Worm (Caenorhabditis elegans) whole organism, late embryonic: ENCODE measurements around the gene cyp-33A1.

Experiments
- ceh-30 ChIP-seq: fragments of 150-350 bp; optimal IDR thresholded peaks from 2 replicates; lab custom pipeline; 2014; ENCODE audit warnings: missing biosample characterization, missing genetic modification characterization
- ceh-9 ChIP-seq: sonication (generic microtip); optimal IDR thresholded peaks from 2 replicates; lab custom pipeline; 2016; ENCODE audit warnings: mild to moderate bottlenecking, missing genetic modification characterization, inconsistent platforms, missing compliant biosample characterization
- dve-1 ChIP-seq: sonication (generic microtip); optimal IDR thresholded peaks from 2 replicates; lab custom pipeline; 2017; ENCODE audit warnings: antibody characterized with exemption, mild to moderate bottlenecking, missing genetic modification characterization, missing compliant biosample characterization
- ets-4 ChIP-seq: sonication (generic microtip); optimal IDR thresholded peaks from 2 replicates; lab custom pipeline; 2016; ENCODE audit warnings: missing genetic modification characterization, missing compliant biosample characterization
- ref-2 ChIP-seq: sonication (generic microtip); optimal IDR thresholded peaks from 2 replicates; lab custom pipeline; 2016; ENCODE audit warnings: missing genetic modification characterization, missing compliant biosample characterization
- rnt-1 ChIP-seq: sonication (generic microtip); optimal IDR thresholded peaks from 2 replicates; lab custom pipeline; 2016; ENCODE audit warnings: missing genetic modification characterization, missing compliant biosample characterization
- unc-86 ChIP-seq: sonication (generic microtip); optimal IDR thresholded peaks from 2 replicates; lab custom pipeline; 2016; ENCODE audit warnings: missing genetic modification characterization, missing compliant biosample characterization

- TF ChIP-seq rnt-1 (tag; lab: Kevin White, UChicago) (no peak), unc-86 (tag; lab: Kevin White, UChicago) (no peak), ceh-30 (no peak), ref-2 (tag; lab: Kevin White, UChicago) (no peak), ets-4 (tag; lab: Kevin White, UChicago) (no peak), ceh-9 (no peak), dve-1 (tag; lab: Kevin White, UChicago) (no peak)
These were observed 8.6 kb upstream of the cyp-33A1 start, which contains the start of gene C12D5.9 for ce11 chrV:7689888-7690287.
